Worm (Caenorhabditis elegans) whole organism, L3 larva: ENCODE measurements around the gene acdh-2.
A peak's percentile ranks its signal among the peaks of the same experiment; 100 is the strongest.

Experiments
- R02D3.7 ChIP-seq: fragments of 150-350 bp; optimal IDR thresholded peaks from 2 replicates; lab custom pipeline; 2014; ENCODE audit warnings: missing biosample characterization, missing genetic modification characterization
- ZK546.5 ChIP-seq: sonication (generic microtip); optimal IDR thresholded peaks from 2 replicates; lab custom pipeline; 2017; ENCODE audit warnings: missing biosample characterization, missing genetic modification characterization
- aly-2 ChIP-seq: fragments of 150-350 bp; optimal IDR thresholded peaks from 2 replicates; lab custom pipeline; 2014; ENCODE audit warnings: missing biosample characterization, missing genetic modification characterization
- ama-1 ChIP-seq: fragments of 150-350 bp; optimal IDR thresholded peaks from 2 replicates; lab custom pipeline; 2018
- ceh-16 ChIP-seq: sonication (generic microtip); optimal IDR thresholded peaks from 2 replicates; lab custom pipeline; 2017; ENCODE audit warnings: missing biosample characterization, missing genetic modification characterization
- ceh-28 ChIP-seq: fragments of 150-350 bp; optimal IDR thresholded peaks from 2 replicates; lab custom pipeline; 2014; ENCODE audit warnings: missing biosample characterization, missing genetic modification reagents, missing genetic modification characterization
- ceh-82 ChIP-seq: fragments of 150-350 bp; optimal IDR thresholded peaks from 2 replicates; lab custom pipeline; 2014; ENCODE audit warnings: missing biosample characterization, missing genetic modification characterization
- ceh-9 ChIP-seq: sonication (generic microtip); optimal IDR thresholded peaks from 2 replicates; lab custom pipeline; 2018; ENCODE audit warnings: missing biosample characterization, missing genetic modification characterization
- daf-12 ChIP-seq: fragments of 150-350 bp; optimal IDR thresholded peaks from 2 replicates; lab custom pipeline; 2014; ENCODE audit warnings: missing biosample characterization, missing genetic modification reagents, missing genetic modification characterization
- egl-27 ChIP-seq: sonication (generic microtip); optimal IDR thresholded peaks from 4 replicates; lab custom pipeline; 2017; ENCODE audit warnings: missing biosample characterization, missing genetic modification reagents, missing genetic modification characterization
- egl-5 ChIP-seq: fragments of 150-350 bp; optimal IDR thresholded peaks from 2 replicates; lab custom pipeline; 2017; ENCODE audit warnings: missing biosample characterization, missing genetic modification reagents, missing genetic modification characterization, inconsistent platforms
- elt-1 ChIP-seq: fragments of 150-350 bp; optimal IDR thresholded peaks from 2 replicates; lab custom pipeline; 2014; ENCODE audit warnings: missing biosample characterization, missing genetic modification characterization
- elt-2 ChIP-seq: sonication (generic microtip); optimal IDR thresholded peaks from 2 replicates; lab custom pipeline; 2016; ENCODE audit warnings: missing genetic modification reagents, mild to moderate bottlenecking, missing genetic modification characterization, missing compliant biosample characterization
- elt-3 ChIP-seq, 3 experiments: fragments of 150-350 bp in 1 of 3; sonication (generic microtip) in 2 of 3; optimal IDR thresholded peaks; 2 replicates in 2 of 3; 4 replicates in 1 of 3; lab custom pipeline; 2014 to 2017; ENCODE audit warnings: missing biosample characterization in 3 of 3, missing genetic modification characterization in 3 of 3
- eor-1 ChIP-seq, 2 experiments: fragments of 150-350 bp; optimal IDR thresholded peaks; 2 replicates each; lab custom pipeline; 2014 to 2018; ENCODE audit warnings: missing biosample characterization in 2 of 2, missing genetic modification characterization in 2 of 2
- fkh-10 ChIP-seq: sonication (generic microtip); optimal IDR thresholded peaks from 2 replicates; lab custom pipeline; 2017; ENCODE audit warnings: missing biosample characterization, missing genetic modification reagents, missing genetic modification characterization
- fkh-2 ChIP-seq: fragments of 150-350 bp; optimal IDR thresholded peaks from 2 replicates; lab custom pipeline; 2014; ENCODE audit warnings: missing biosample characterization, missing genetic modification reagents, missing genetic modification characterization
- fos-1 ChIP-seq: fragments of 150-350 bp; optimal IDR thresholded peaks from 2 replicates; lab custom pipeline; 2014; ENCODE audit warnings: missing biosample characterization, missing genetic modification characterization
- hmg-11 ChIP-seq: sonication (generic microtip); optimal IDR thresholded peaks from 2 replicates; lab custom pipeline; 2016; ENCODE audit warnings: missing genetic modification characterization, missing compliant biosample characterization
- jun-1 ChIP-seq: fragments of 150-350 bp; optimal IDR thresholded peaks from 2 replicates; lab custom pipeline; 2014; ENCODE audit warnings: missing biosample characterization, missing genetic modification reagents, missing genetic modification characterization
- lin-15B ChIP-seq: fragments of 150-350 bp; optimal IDR thresholded peaks from 2 replicates; lab custom pipeline; 2014; ENCODE audit warnings: missing biosample characterization, missing genetic modification characterization
- lin-39 ChIP-seq: fragments of 150-350 bp; optimal IDR thresholded peaks from 2 replicates; lab custom pipeline; 2018; ENCODE audit warnings: missing biosample characterization, missing genetic modification reagents, missing genetic modification characterization
- lsy-12 ChIP-seq: sonication (generic microtip); optimal IDR thresholded peaks from 2 replicates; lab custom pipeline; 2016; ENCODE audit warnings: mild to moderate bottlenecking, missing genetic modification characterization, missing compliant biosample characterization
- mdl-1 ChIP-seq: fragments of 150-350 bp; optimal IDR thresholded peaks from 2 replicates; lab custom pipeline; 2014; ENCODE audit warnings: missing biosample characterization, missing genetic modification characterization
- mml-1 ChIP-seq: fragments of 150-350 bp; sonication (generic microtip); optimal IDR thresholded peaks from 3 replicates; lab custom pipeline; 2014; ENCODE audit warnings: missing biosample characterization, missing genetic modification characterization
- nfya-1 ChIP-seq: sonication (generic microtip); optimal IDR thresholded peaks from 2 replicates; lab custom pipeline; 2017; ENCODE audit warnings: missing genetic modification characterization, mild to moderate bottlenecking, missing compliant biosample characterization, antibody characterized with exemption, moderate library complexity; ENCODE audit not compliant: insufficient read depth
- nhr-11 ChIP-seq: fragments of 150-350 bp; optimal IDR thresholded peaks from 2 replicates; lab custom pipeline; 2014; ENCODE audit warnings: missing biosample characterization, missing genetic modification characterization
- nhr-12 ChIP-seq: fragments of 150-350 bp; optimal IDR thresholded peaks from 2 replicates; lab custom pipeline; 2014; ENCODE audit warnings: missing biosample characterization, missing genetic modification characterization
- nhr-23 ChIP-seq: fragments of 150-350 bp; optimal IDR thresholded peaks from 2 replicates; lab custom pipeline; 2014; ENCODE audit warnings: missing biosample characterization, missing genetic modification reagents, missing genetic modification characterization
- nhr-237 ChIP-seq: fragments of 150-350 bp; optimal IDR thresholded peaks from 2 replicates; lab custom pipeline; 2014; ENCODE audit warnings: missing biosample characterization, missing genetic modification characterization
- nhr-25 ChIP-seq: sonication (generic microtip); optimal IDR thresholded peaks from 2 replicates; lab custom pipeline; 2017; ENCODE audit warnings: missing biosample characterization, missing genetic modification characterization
- nhr-28 ChIP-seq: fragments of 150-350 bp; optimal IDR thresholded peaks from 2 replicates; lab custom pipeline; 2014; ENCODE audit warnings: missing biosample characterization, missing genetic modification characterization
- nhr-43 ChIP-seq: sonication (generic microtip); optimal IDR thresholded peaks from 2 replicates; lab custom pipeline; 2016; ENCODE audit warnings: mild to moderate bottlenecking, missing genetic modification characterization, missing compliant biosample characterization; ENCODE audit not compliant: poor library complexity, severe bottlenecking
- nhr-67 ChIP-seq: fragments of 150-350 bp; optimal IDR thresholded peaks from 2 replicates; lab custom pipeline; 2014; ENCODE audit warnings: missing biosample characterization, missing genetic modification characterization
- nhr-76 ChIP-seq: fragments of 150-350 bp; sonication (generic microtip); optimal IDR thresholded peaks from 5 replicates; lab custom pipeline; 2014; ENCODE audit warnings: missing biosample characterization, missing genetic modification characterization
- nhr-77 ChIP-seq: fragments of 150-350 bp; optimal IDR thresholded peaks from 2 replicates; lab custom pipeline; 2014; ENCODE audit warnings: missing biosample characterization, missing genetic modification characterization
- pha-4 ChIP-seq: fragments of 150-350 bp; optimal IDR thresholded peaks from 2 replicates; lab custom pipeline; 2014; ENCODE audit warnings: missing biosample characterization, missing genetic modification reagents, missing genetic modification characterization
- pqm-1 ChIP-seq: fragments of 150-350 bp; optimal IDR thresholded peaks from 2 replicates; lab custom pipeline; 2017; ENCODE audit warnings: missing biosample characterization, missing genetic modification characterization, inconsistent platforms
- sea-2 ChIP-seq: fragments of 150-350 bp; sonication (generic microtip); optimal IDR thresholded peaks from 4 replicates; lab custom pipeline; 2014; ENCODE audit warnings: missing biosample characterization, missing genetic modification reagents, missing genetic modification characterization
- skn-1 ChIP-seq: fragments of 150-350 bp; optimal IDR thresholded peaks from 2 replicates; lab custom pipeline; 2014; ENCODE audit warnings: missing biosample characterization, missing genetic modification characterization
- snpc-4 ChIP-seq: fragments of 150-350 bp; optimal IDR thresholded peaks from 2 replicates; lab custom pipeline; 2014; ENCODE audit warnings: missing biosample characterization, missing genetic modification characterization
- tbx-2 ChIP-seq: sonication (generic microtip); optimal IDR thresholded peaks from 2 replicates; lab custom pipeline; 2016; ENCODE audit warnings: mild to moderate bottlenecking, missing genetic modification characterization, missing compliant biosample characterization
- unc-39 ChIP-seq: sonication (generic microtip); optimal IDR thresholded peaks from 4 replicates; lab custom pipeline; 2017; ENCODE audit warnings: missing biosample characterization, missing genetic modification characterization
- unc-62 ChIP-seq: fragments of 150-350 bp; sonication (generic microtip); optimal IDR thresholded peaks from 4 replicates; lab custom pipeline; 2014; ENCODE audit warnings: missing biosample characterization, missing genetic modification reagents, missing genetic modification characterization
- zag-1 ChIP-seq: fragments of 150-350 bp; optimal IDR thresholded peaks from 2 replicates; lab custom pipeline; 2014; ENCODE audit warnings: missing biosample characterization, missing genetic modification characterization
- ztf-11 ChIP-seq: fragments of 150-350 bp; optimal IDR thresholded peaks from 2 replicates; lab custom pipeline; 2014; ENCODE audit warnings: missing biosample characterization, missing genetic modification characterization
- ztf-4 ChIP-seq: fragments of 150-350 bp; optimal IDR thresholded peaks from 2 replicates; lab custom pipeline; 2014; ENCODE audit warnings: missing biosample characterization, missing genetic modification characterization

The acdh-2 gene

DNA sequence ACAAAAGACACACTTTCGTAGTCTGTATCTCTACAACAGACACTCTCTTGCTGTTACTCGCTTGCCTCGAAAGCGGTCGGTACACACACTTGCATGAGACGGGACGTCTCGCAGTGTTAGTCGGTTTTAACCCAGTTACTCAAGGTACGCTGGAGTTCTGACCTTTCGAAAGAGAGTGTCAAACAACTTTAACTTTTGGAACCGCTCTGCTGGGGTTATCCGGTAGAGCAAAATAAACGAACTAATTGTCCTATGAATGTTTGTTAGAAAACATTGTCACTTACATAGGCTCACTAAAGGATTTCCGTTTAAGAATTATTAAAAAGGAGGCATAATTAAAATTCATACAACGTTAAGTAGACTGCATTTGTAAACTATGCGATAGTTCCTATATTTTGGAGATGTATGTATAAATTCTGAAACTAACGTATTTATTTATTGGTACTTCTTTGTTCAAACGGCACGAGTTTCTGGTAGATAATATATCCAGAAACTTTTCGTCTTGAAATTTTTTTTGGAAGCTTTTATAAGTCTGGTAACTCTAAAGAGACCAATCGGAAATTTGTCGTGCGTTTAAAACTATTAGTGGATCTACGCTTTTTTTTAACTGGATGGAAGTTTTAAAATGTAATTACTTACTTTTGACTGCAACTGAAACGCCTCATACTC is 3.7 kb downstream of the acdh-2 start:
- TF ChIP-seq egl-5 (tag; lab: Kevin White, UChicago), result peak; percentile 96
- peak; percentile 95 for TF ChIP-seq fkh-2 (tag; lab: Kevin White, UChicago)
- peak; percentile 99 for TF ChIP-seq fkh-10 (GFP tag; lab: Kevin White, UChicago)
- peak; percentile 88 for TF ChIP-seq aly-2 (tag; lab: Kevin White, UChicago)
- TF ChIP-seq nhr-43, result peak; percentile 95
- no peak for TF ChIP-seq mml-1
- TF ChIP-seq elt-2 (tag; lab: Kevin White, UChicago), result peak; percentile 97
- peak; percentile 90 for TF ChIP-seq fos-1 (tag; lab: Kevin White, UChicago)
- peak; percentile 94 for TF ChIP-seq ceh-28 (tag; lab: Kevin White, UChicago)
- peak; percentile 95 for TF ChIP-seq skn-1
- TF ChIP-seq pqm-1 (tag; lab: Kevin White, UChicago), result peak; percentile 94
- peak in 2 of 3 experiments; percentile 77 to 92 for TF ChIP-seq elt-3 (tag; optimal IDR thresholded peaks at IDR 0.05; lab: Kevin White, UChicago)
- peak; percentile 99 for TF ChIP-seq nhr-25 (tag; lab: Kevin White, UChicago)
- peak; percentile 85 for TF ChIP-seq lin-15B (tag; lab: Kevin White, UChicago)
- TF ChIP-seq nhr-11 (tag; lab: Kevin White, UChicago), result peak; percentile 95
- peak; percentile 97 for TF ChIP-seq tbx-2 (tag; lab: Kevin White, UChicago)
- TF ChIP-seq pha-4 (tag; lab: Kevin White, UChicago), result peak; percentile 99
- TF ChIP-seq ztf-11, result peak; percentile 61
- peak; percentile 100 for TF ChIP-seq snpc-4 (tag; lab: Kevin White, UChicago)
- TF ChIP-seq ceh-9 (tag; lab: Kevin White, UChicago), result no peak
- TF ChIP-seq eor-1 (tag; optimal IDR thresholded peaks at IDR 0.05; lab: Kevin White, UChicago), result peak in 1 of 2 experiments; percentile 71
- TF ChIP-seq ceh-16 (tag; lab: Kevin White, UChicago), result peak; percentile 80
- peak; percentile 44 for TF ChIP-seq ZK546.5
- peak; percentile 81 for TF ChIP-seq unc-62
- peak; percentile 76 for TF ChIP-seq nhr-28 (tag; lab: Kevin White, UChicago)
- peak; percentile 29 for TF ChIP-seq mdl-1
- TF ChIP-seq lsy-12 (tag; lab: Kevin White, UChicago), result peak; percentile 98
- TF ChIP-seq nhr-76 (tag; lab: Kevin White, UChicago), result peak; percentile 52
- peak; percentile 91 for TF ChIP-seq ztf-4 (tag; lab: Kevin White, UChicago)
- TF ChIP-seq ama-1 (lab: Kevin White, UChicago), result peak; percentile 100
- peak; percentile 98 for TF ChIP-seq jun-1
- TF ChIP-seq zag-1 (tag; lab: Kevin White, UChicago), result peak; percentile 93
- peak; percentile 99 for TF ChIP-seq nhr-23 (tag; lab: Kevin White, UChicago)
- TF ChIP-seq nhr-237 (tag; lab: Kevin White, UChicago), result peak; percentile 57
- peak; percentile 97 for TF ChIP-seq lin-39 (tag; lab: Kevin White, UChicago)
- TF ChIP-seq nhr-12 (tag; lab: Kevin White, UChicago), result no peak
- TF ChIP-seq hmg-11 (tag; lab: Kevin White, UChicago), result peak; percentile 98
- TF ChIP-seq elt-1 (tag; lab: Kevin White, UChicago), result peak; percentile 54
- TF ChIP-seq nfya-1 (tag; lab: Kevin White, UChicago), result peak; percentile 97
- peak; percentile 90 for TF ChIP-seq R02D3.7 (tag; lab: Kevin White, UChicago)
- peak; percentile 95 for TF ChIP-seq ceh-82 (tag; lab: Kevin White, UChicago)
- TF ChIP-seq egl-27 (tag; lab: Kevin White, UChicago), result peak; percentile 71
- TF ChIP-seq unc-39 (tag; lab: Kevin White, UChicago), result peak; percentile 35
- TF ChIP-seq daf-12 (tag; lab: Kevin White, UChicago), result peak; percentile 67
- TF ChIP-seq nhr-77 (tag; lab: Kevin White, UChicago), result peak; percentile 93
- TF ChIP-seq sea-2 (GFP tag; lab: Kevin White, UChicago), result no peak
- peak; percentile 53 for TF ChIP-seq nhr-67 (tag; lab: Kevin White, UChicago)
- TF ChIP-seq, all 47 proteins: peak for 43
